In the genomic region with DNA sequence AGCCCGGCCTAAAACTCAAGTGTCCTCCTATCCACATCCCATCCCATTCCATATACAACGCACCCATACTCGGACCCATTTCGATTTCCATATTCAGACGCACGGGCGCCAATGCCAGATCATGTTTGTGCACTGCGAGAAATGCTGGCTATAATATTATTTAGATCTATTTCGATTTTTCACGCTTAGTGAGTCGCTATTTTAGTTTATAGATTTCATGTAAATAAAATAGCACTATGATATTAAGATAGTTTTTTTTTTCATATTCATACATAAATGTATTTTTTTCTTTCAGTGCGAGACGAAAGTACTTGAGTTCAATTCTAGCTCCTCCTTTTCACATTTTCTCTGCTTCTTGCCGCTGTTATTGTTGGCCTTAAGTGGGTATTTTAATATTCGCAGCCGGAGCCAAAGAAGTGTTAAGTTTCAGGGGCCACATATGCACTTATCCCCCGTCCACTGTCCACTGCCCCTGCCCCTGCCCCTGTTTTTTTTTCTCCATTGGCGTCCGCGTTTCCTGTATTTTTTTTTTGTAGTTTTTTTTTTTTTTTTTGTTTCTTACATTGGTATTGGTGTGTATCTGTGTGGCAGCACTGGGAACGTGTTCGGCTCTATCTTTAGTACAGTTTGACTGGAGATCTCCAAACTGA, we compare ENCODE assay signal across 1 fruit fly cellular context.
TF ChIP-seq lines count a peak whose summit lies in the region.

No protein-coding gene starts in this region.

TF ChIP-seq in whole organism, embryonic, 481 proteins besides CTCF, POLR2A, EP300 and RAD21 (continued from another document and continues in another):
- TF ChIP-seq CG7839 (tag; optimal IDR thresholded peaks at IDR 0.05; lab: Kevin White, UChicago) = peak; percentile 84
- TF ChIP-seq CG4404 (GFP tag; IDR thresholded peaks at IDR 0.05; lab: Robert Waterston, UW) = peak; percentile 89
- TF ChIP-seq pan (optimal IDR thresholded peaks at IDR 0.05; lab: Kevin White, UChicago) = no peak
- TF ChIP-seq pan (GFP tag; optimal IDR thresholded peaks at IDR 0.05 in 1 of 2, IDR thresholded peaks at IDR 0.05 in 1 of 2) = peak in 1 of 2 experiments; percentile 60
- peak; percentile 82 for TF ChIP-seq Med (GFP tag; lab: Kevin White, UChicago)
- peak; percentile 61 for TF ChIP-seq trem (tag; optimal IDR thresholded peaks at IDR 0.05; lab: Kevin White, UChicago)
- TF ChIP-seq hkb (optimal IDR thresholded peaks at IDR 0.05; lab: Kevin White, UChicago) = no peak
- peak; percentile 69 for TF ChIP-seq hkb (GFP tag; IDR thresholded peaks at IDR 0.05; lab: Robert Waterston, UW)
- 0 out of 3 replicates have a peak, but pooled peaks have one; percentile 30 for TF ChIP-seq C15 (GFP tag; IDR thresholded peaks at IDR 0.05; lab: Robert Waterston, UW)
- no peak for TF ChIP-seq bigmax (GFP tag; optimal IDR thresholded peaks at IDR 0.05; lab: Kevin White, UChicago)
- TF ChIP-seq Rx (GFP tag; IDR thresholded peaks at IDR 0.05; lab: Robert Waterston, UW) = peak; percentile 48; the same call in 1 of the 2 replicates
- TF ChIP-seq crc (GFP tag; optimal IDR thresholded peaks at IDR 0.05; lab: Kevin White, UChicago) = no peak
- no peak for TF ChIP-seq TFAM (GFP tag; optimal IDR thresholded peaks at IDR 0.05; lab: Kevin White, UChicago)
- peak; percentile 20 for TF ChIP-seq CG15073 (GFP tag; optimal IDR thresholded peaks at IDR 0.05; lab: Kevin White, UChicago)
- TF ChIP-seq CG12744 (GFP tag; optimal IDR thresholded peaks at IDR 0.05; lab: Kevin White, UChicago) = peak; percentile 11
- no peak for TF ChIP-seq Atf6 (GFP tag; IDR thresholded peaks at IDR 0.05; lab: Robert Waterston, UW)
- peak; percentile 34 for TF ChIP-seq Dad (GFP tag; optimal IDR thresholded peaks at IDR 0.05; lab: Kevin White, UChicago)
- TF ChIP-seq CG2120 (GFP tag; optimal IDR thresholded peaks at IDR 0.05; lab: Kevin White, UChicago) = peak; percentile 2
- TF ChIP-seq z (GFP tag; IDR thresholded peaks at IDR 0.05; lab: Robert Waterston, UW) = 0 out of 3 replicates have a peak, but pooled peaks have one; percentile 17
- no peak for TF ChIP-seq Nf-YC (tag; optimal IDR thresholded peaks at IDR 0.05; lab: Kevin White, UChicago)
- TF ChIP-seq br (optimal IDR thresholded peaks at IDR 0.05; lab: Kevin White, UChicago) = no peak
- TF ChIP-seq fd96Cb (tag; optimal IDR thresholded peaks at IDR 0.05; lab: Kevin White, UChicago) = peak; percentile 83
- TF ChIP-seq run (tag; optimal IDR thresholded peaks at IDR 0.05; lab: Kevin White, UChicago) = peak; percentile 38
- TF ChIP-seq HLH3B (GFP tag; IDR thresholded peaks at IDR 0.05; lab: Robert Waterston, UW) = peak; percentile 77
- peak; percentile 26 for TF ChIP-seq pho (GFP tag; optimal IDR thresholded peaks at IDR 0.05; lab: Kevin White, UChicago)
- peak; percentile 74 for TF ChIP-seq CG10462 (GFP tag; optimal IDR thresholded peaks at IDR 0.05; lab: Kevin White, UChicago)
- TF ChIP-seq CG13296 (GFP tag; optimal IDR thresholded peaks at IDR 0.05; lab: Kevin White, UChicago) = peak; percentile 41
- peak; percentile 83 for TF ChIP-seq Six4 (GFP tag; optimal IDR thresholded peaks at IDR 0.05; lab: Kevin White, UChicago)
- no peak for TF ChIP-seq CG12769 (tag; optimal IDR thresholded peaks at IDR 0.05; lab: Kevin White, UChicago)
- no peak for TF ChIP-seq mirr (GFP tag; optimal IDR thresholded peaks at IDR 0.05; lab: Kevin White, UChicago)
- no peak for TF ChIP-seq CG6791 (GFP tag; IDR thresholded peaks at IDR 0.05; lab: Robert Waterston, UW; ENCODE audit: partially characterized antibody)
- peak; percentile 8 for TF ChIP-seq CG10543 (GFP tag; optimal IDR thresholded peaks at IDR 0.05; lab: Kevin White, UChicago)
- no peak for TF ChIP-seq hbn (GFP tag; IDR thresholded peaks at IDR 0.05; lab: Robert Waterston, UW; ENCODE audit: partially characterized antibody)
- peak; percentile 34 for TF ChIP-seq nau (GFP tag; optimal IDR thresholded peaks at IDR 0.05; lab: Kevin White, UChicago)
- peak; percentile 73 for TF ChIP-seq CG6813 (GFP tag; optimal IDR thresholded peaks at IDR 0.05; lab: Kevin White, UChicago)
- peak; percentile 74 for TF ChIP-seq sqz (GFP tag; optimal IDR thresholded peaks at IDR 0.05; lab: Kevin White, UChicago)
- no peak for TF ChIP-seq CG2199 (GFP tag; IDR thresholded peaks at IDR 0.05; lab: Robert Waterston, UW)
- peak; percentile 26 for TF ChIP-seq shn (GFP tag; optimal IDR thresholded peaks at IDR 0.05; lab: Kevin White, UChicago)
- peak; percentile 58 for TF ChIP-seq Bteb2 (GFP tag; optimal IDR thresholded peaks at IDR 0.05; lab: Kevin White, UChicago)
- no peak for TF ChIP-seq Adf1 (GFP tag; IDR thresholded peaks at IDR 0.05; lab: Robert Waterston, UW)
- no peak for TF ChIP-seq luna (GFP tag; optimal IDR thresholded peaks at IDR 0.05; lab: Kevin White, UChicago)
- TF ChIP-seq CG16813 (GFP tag; IDR thresholded peaks at IDR 0.05; lab: Robert Waterston, UW; ENCODE audit: partially characterized antibody) = no peak
- TF ChIP-seq CG3281 (GFP tag; optimal IDR thresholded peaks at IDR 0.05; lab: Kevin White, UChicago) = no peak
- TF ChIP-seq CG12155 (GFP tag; optimal IDR thresholded peaks at IDR 0.05; lab: Kevin White, UChicago) = peak; percentile 56
- peak; percentile 56 for TF ChIP-seq NK7.1 (GFP tag; optimal IDR thresholded peaks at IDR 0.05; lab: Kevin White, UChicago)
- peak in 1 of 2 experiments; percentile 44 for TF ChIP-seq Hr78 (GFP tag; optimal IDR thresholded peaks at IDR 0.05; lab: Kevin White, UChicago)
- TF ChIP-seq sd (tag; optimal IDR thresholded peaks at IDR 0.05; lab: Kevin White, UChicago) = peak; percentile 7
- peak; percentile 65 for TF ChIP-seq CG12299 (tag; optimal IDR thresholded peaks at IDR 0.05; lab: Kevin White, UChicago)
- TF ChIP-seq CG1832 (GFP tag; optimal IDR thresholded peaks at IDR 0.05; lab: Kevin White, UChicago) = no peak
- no peak for TF ChIP-seq cas (GFP tag; IDR thresholded peaks at IDR 0.05; lab: Robert Waterston, UW)
- no peak for TF ChIP-seq sug (tag; optimal IDR thresholded peaks at IDR 0.05; lab: Kevin White, UChicago)
- TF ChIP-seq CG9609 (GFP tag; optimal IDR thresholded peaks at IDR 0.05; lab: Kevin White, UChicago) = peak; percentile 50
- TF ChIP-seq CG3163 (GFP tag; optimal IDR thresholded peaks at IDR 0.05; lab: Kevin White, UChicago) = no peak
- TF ChIP-seq gfzf (GFP tag; optimal IDR thresholded peaks at IDR 0.05; lab: Kevin White, UChicago) = no peak
- TF ChIP-seq CG12219 (GFP tag; optimal IDR thresholded peaks at IDR 0.05; lab: Kevin White, UChicago) = peak; percentile 61
- no peak for TF ChIP-seq cg (GFP tag; optimal IDR thresholded peaks at IDR 0.05; lab: Kevin White, UChicago)
- no peak for TF ChIP-seq sc (optimal IDR thresholded peaks at IDR 0.05; lab: Kevin White, UChicago)
- TF ChIP-seq sc (GFP tag; optimal IDR thresholded peaks at IDR 0.05; lab: Kevin White, UChicago) = peak; percentile 73
- no peak for TF ChIP-seq CG6765 (GFP tag; optimal IDR thresholded peaks at IDR 0.05; lab: Kevin White, UChicago)
- peak; percentile 67; the same call in 1 of the 2 replicates for TF ChIP-seq sob (GFP tag; IDR thresholded peaks at IDR 0.05; lab: Robert Waterston, UW)
- TF ChIP-seq tx (GFP tag; optimal IDR thresholded peaks at IDR 0.05; lab: Kevin White, UChicago) = no peak
- peak; percentile 29 for TF ChIP-seq tap (tag; optimal IDR thresholded peaks at IDR 0.05; lab: Kevin White, UChicago)
- peak; percentile 69 for TF ChIP-seq salm (tag; optimal IDR thresholded peaks at IDR 0.05; lab: Kevin White, UChicago)
- TF ChIP-seq CG4820 (GFP tag; optimal IDR thresholded peaks at IDR 0.05; lab: Kevin White, UChicago) = peak; percentile 78
- TF ChIP-seq gcm2 (GFP tag; optimal IDR thresholded peaks at IDR 0.05; lab: Kevin White, UChicago) = peak; percentile 50
- TF ChIP-seq Xrp1 (GFP tag; IDR thresholded peaks at IDR 0.05; lab: Robert Waterston, UW) = peak; percentile 93
- TF ChIP-seq CG12659 (GFP tag; optimal IDR thresholded peaks at IDR 0.05; lab: Kevin White, UChicago) = peak; percentile 39
- no peak for TF ChIP-seq CG10274 (GFP tag; optimal IDR thresholded peaks at IDR 0.05; lab: Kevin White, UChicago)
- TF ChIP-seq bsh (GFP tag; optimal IDR thresholded peaks at IDR 0.05; lab: Kevin White, UChicago) = peak; percentile 57 to 90
- no peak for TF ChIP-seq CG15479 (GFP tag; optimal IDR thresholded peaks at IDR 0.05; lab: Kevin White, UChicago)
- TF ChIP-seq lilli (GFP tag; optimal IDR thresholded peaks at IDR 0.05; lab: Kevin White, UChicago) = peak; percentile 55
- TF ChIP-seq CG31224 (GFP tag; IDR thresholded peaks at IDR 0.05; lab: Robert Waterston, UW) = peak; percentile 41
- peak; percentile 4 for TF ChIP-seq jumu (GFP tag; optimal IDR thresholded peaks at IDR 0.05; lab: Kevin White, UChicago)
- no peak for TF ChIP-seq CG6175 (GFP tag; IDR thresholded peaks at IDR 0.05; lab: Robert Waterston, UW)
- TF ChIP-seq Ptx1 (GFP tag; IDR thresholded peaks at IDR 0.05; lab: Robert Waterston, UW) = peak; percentile 62
- TF ChIP-seq CG7928 (GFP tag; optimal IDR thresholded peaks at IDR 0.05; lab: Kevin White, UChicago) = no peak
- TF ChIP-seq kay (GFP tag; optimal IDR thresholded peaks at IDR 0.05; lab: Kevin White, UChicago) = peak; percentile 55
- TF ChIP-seq CG32772 (GFP tag; IDR thresholded peaks at IDR 0.05; lab: Robert Waterston, UW) = no peak; the same call in 1 of the 2 replicates
- no peak for TF ChIP-seq Dbx (GFP tag; IDR thresholded peaks at IDR 0.05; lab: Robert Waterston, UW)
- TF ChIP-seq zf30C (GFP tag; optimal IDR thresholded peaks at IDR 0.05; lab: Kevin White, UChicago) = peak; percentile 96
- peak; percentile 21 for TF ChIP-seq NfI (GFP tag; optimal IDR thresholded peaks at IDR 0.05; lab: Kevin White, UChicago)
- peak; percentile 21 for TF ChIP-seq Fer2 (tag; optimal IDR thresholded peaks at IDR 0.05; lab: Kevin White, UChicago)
- TF ChIP-seq caup (GFP tag; optimal IDR thresholded peaks at IDR 0.05; lab: Kevin White, UChicago; ENCODE audit: severe bottlenecking) = peak; percentile 21
- TF ChIP-seq ftz-f1 (GFP tag; optimal IDR thresholded peaks at IDR 0.05; lab: Kevin White, UChicago) = no peak
- no peak for TF ChIP-seq CG9932 (GFP tag; IDR thresholded peaks at IDR 0.05; lab: Robert Waterston, UW)
- TF ChIP-seq CG18262 (tag; optimal IDR thresholded peaks at IDR 0.05; lab: Kevin White, UChicago) = peak; percentile 88
- no peak for TF ChIP-seq p53 (GFP tag; optimal IDR thresholded peaks at IDR 0.05; lab: Kevin White, UChicago)
- peak; percentile 64 for TF ChIP-seq gt (GFP tag; IDR thresholded peaks at IDR 0.05; lab: Robert Waterston, UW)
- TF ChIP-seq CG17186 (GFP tag; optimal IDR thresholded peaks at IDR 0.05; lab: Kevin White, UChicago) = no peak
- TF ChIP-seq crp (GFP tag; optimal IDR thresholded peaks at IDR 0.05; lab: Kevin White, UChicago) = peak in 1 of 2 experiments; percentile 16
- TF ChIP-seq CG8924 (tag; optimal IDR thresholded peaks at IDR 0.05; lab: Kevin White, UChicago) = peak; percentile 74
- peak; percentile 54 for TF ChIP-seq ewg (GFP tag; optimal IDR thresholded peaks at IDR 0.05; lab: Kevin White, UChicago)
- TF ChIP-seq HLH54F (GFP tag; optimal IDR thresholded peaks at IDR 0.05; lab: Kevin White, UChicago) = peak; percentile 11
- TF ChIP-seq CG12071 (GFP tag; optimal IDR thresholded peaks at IDR 0.05; lab: Kevin White, UChicago) = no peak
- TF ChIP-seq seq (GFP tag; IDR thresholded peaks at IDR 0.05; lab: Robert Waterston, UW) = no peak
- peak; percentile 20 for TF ChIP-seq CG8359 (GFP tag; optimal IDR thresholded peaks at IDR 0.05; lab: Kevin White, UChicago; ENCODE audit: borderline replicate concordance)
- TF ChIP-seq cad (GFP tag; optimal IDR thresholded peaks at IDR 0.05; lab: Kevin White, UChicago) = no peak
- peak; percentile 65 for TF ChIP-seq oc (tag; optimal IDR thresholded peaks at IDR 0.05; lab: Kevin White, UChicago)
- TF ChIP-seq E2f2 (GFP tag; IDR thresholded peaks at IDR 0.05; lab: Robert Waterston, UW) = peak; percentile 21; the same call in 1 of the 2 replicates
- TF ChIP-seq corto (GFP tag; optimal IDR thresholded peaks at IDR 0.05; lab: Kevin White, UChicago) = no peak
- TF ChIP-seq CG9817 (tag; optimal IDR thresholded peaks at IDR 0.05; lab: Kevin White, UChicago) = peak; percentile 57
- TF ChIP-seq Drgx (GFP tag; IDR thresholded peaks at IDR 0.05; lab: Robert Waterston, UW) = peak; percentile 69; the same call in 1 of the 2 replicates
- peak; percentile 94 for TF ChIP-seq sens (GFP tag; lab: Kevin White, UChicago)
- TF ChIP-seq CG10431 (GFP tag; optimal IDR thresholded peaks at IDR 0.05; lab: Kevin White, UChicago) = peak; percentile 62
- peak; percentile 23 for TF ChIP-seq kah (GFP tag; optimal IDR thresholded peaks at IDR 0.05; lab: Kevin White, UChicago)
- TF ChIP-seq Bdp1 (GFP tag; optimal IDR thresholded peaks at IDR 0.05; lab: Kevin White, UChicago) = peak; percentile 41
- TF ChIP-seq Taf1 (GFP tag; IDR thresholded peaks at IDR 0.05; lab: Robert Waterston, UW) = no peak
- peak; percentile 30; the same call in 2 of the 3 replicates for TF ChIP-seq CG14050 (GFP tag; IDR thresholded peaks at IDR 0.05; lab: Robert Waterston, UW)
- peak; percentile 49 for TF ChIP-seq CG4617 (GFP tag; optimal IDR thresholded peaks at IDR 0.05; lab: Kevin White, UChicago; ENCODE audit: borderline replicate concordance)
- no peak for TF ChIP-seq dimm (GFP tag; IDR thresholded peaks at IDR 0.05; lab: Robert Waterston, UW)
- TF ChIP-seq CG2712 (tag; optimal IDR thresholded peaks at IDR 0.05; lab: Kevin White, UChicago) = peak; percentile 90
- peak; percentile 54; the same call in 1 of the 2 replicates for TF ChIP-seq ap (GFP tag; IDR thresholded peaks at IDR 0.05; lab: Robert Waterston, UW)
- TF ChIP-seq ind (GFP tag; optimal IDR thresholded peaks at IDR 0.05; lab: Kevin White, UChicago) = peak; percentile 66
- peak; percentile 54; the same call in 1 of the 2 replicates for TF ChIP-seq ranshi (GFP tag; IDR thresholded peaks at IDR 0.05; lab: Robert Waterston, UW)
- TF ChIP-seq CG18476 (GFP tag; optimal IDR thresholded peaks at IDR 0.05; lab: Kevin White, UChicago) = peak; percentile 55
- peak; percentile 80 for TF ChIP-seq CG7556 (GFP tag; optimal IDR thresholded peaks at IDR 0.05; lab: Kevin White, UChicago)
- no peak for TF ChIP-seq aop (GFP tag; IDR thresholded peaks at IDR 0.05; lab: Robert Waterston, UW)
- peak; percentile 70 for TF ChIP-seq chn (GFP tag; optimal IDR thresholded peaks at IDR 0.05; lab: Kevin White, UChicago)
- peak; percentile 67 for TF ChIP-seq bcd (GFP tag; optimal IDR thresholded peaks at IDR 0.05; lab: Kevin White, UChicago)
- no peak for TF ChIP-seq lov (optimal IDR thresholded peaks at IDR 0.05; lab: Kevin White, UChicago)
- peak; percentile 73; the same call in 2 of the 3 replicates for TF ChIP-seq lov (GFP tag; IDR thresholded peaks at IDR 0.05; lab: Robert Waterston, UW)
- TF ChIP-seq onecut (GFP tag; IDR thresholded peaks at IDR 0.05; lab: Robert Waterston, UW) = peak; percentile 51
- no peak for TF ChIP-seq CG10321 (GFP tag; IDR thresholded peaks at IDR 0.05; lab: Robert Waterston, UW)
- TF ChIP-seq CG2129 (GFP tag; IDR thresholded peaks at IDR 0.05; lab: Robert Waterston, UW; ENCODE audit: partially characterized antibody) = no peak
